Worm (Caenorhabditis elegans) whole organism, early embryonic: ENCODE results near the gene clec-215.

Experiments
- B0310.2 ChIP-seq: sonication (generic microtip); optimal IDR thresholded peaks from 2 replicates; lab custom pipeline; 2016; ENCODE audit warnings: mild to moderate bottlenecking, missing genetic modification characterization, missing compliant biosample characterization
- F13C5.2 ChIP-seq: sonication (generic microtip); optimal IDR thresholded peaks from 2 replicates; lab custom pipeline; 2017; ENCODE audit warnings: mild to moderate bottlenecking, missing genetic modification characterization, inconsistent platforms, missing compliant biosample characterization
- aly-1 ChIP-seq: sonication (generic microtip); optimal IDR thresholded peaks from 2 replicates; lab custom pipeline; 2016; ENCODE audit warnings: missing genetic modification characterization, missing compliant biosample characterization
- ama-1 ChIP-seq: fragments of 150-350 bp; optimal IDR thresholded peaks from 2 replicates; lab custom pipeline; 2014
- ceh-13 ChIP-seq: fragments of 200-800 bp; sonication (Bioruptor generic); optimal IDR thresholded peaks from 2 replicates; lab custom pipeline; 2018; ENCODE audit warnings: mild to moderate bottlenecking, missing genetic modification characterization, missing compliant biosample characterization
- ceh-36 ChIP-seq: sonication (generic microtip); optimal IDR thresholded peaks from 2 replicates; lab custom pipeline; 2016; ENCODE audit warnings: missing genetic modification characterization, inconsistent platforms, missing compliant biosample characterization
- ets-7 ChIP-seq: sonication (generic microtip); optimal IDR thresholded peaks from 2 replicates; lab custom pipeline; 2016; ENCODE audit warnings: missing genotype, missing genetic modification characterization, missing compliant biosample characterization
- flt-1 ChIP-seq: fragments of 200-800 bp; sonication (Bioruptor generic); IDR thresholded peaks from 2 replicates; pipeline ENCODE4 v1.3.6; 2022; ENCODE audit warnings: missing genetic modification characterization, missing compliant biosample characterization
- hmbx-1 ChIP-seq: sonication (generic microtip); optimal IDR thresholded peaks from 2 replicates; lab custom pipeline; 2016; ENCODE audit warnings: mild to moderate bottlenecking, missing genetic modification characterization, missing compliant biosample characterization
- hmg-4 ChIP-seq: fragments of 200-800 bp; sonication (Bioruptor generic); optimal IDR thresholded peaks from 2 replicates; lab custom pipeline; 2018; ENCODE audit warnings: mild to moderate bottlenecking, missing genetic modification characterization, missing compliant biosample characterization
- hnd-1 ChIP-seq: sonication (generic microtip); optimal IDR thresholded peaks from 2 replicates; lab custom pipeline; 2016; ENCODE audit warnings: missing genetic modification characterization, missing compliant biosample characterization
- pes-1 ChIP-seq: fragments of 200-800 bp; sonication (Bioruptor generic); IDR thresholded peaks from 2 replicates; pipeline ENCODE4 v1.3.6; 2022; ENCODE audit warnings: missing genetic modification reagents, missing genetic modification characterization, missing compliant biosample characterization
- scrt-1 ChIP-seq: fragments of 200-800 bp; sonication (Bioruptor generic); IDR thresholded peaks from 2 replicates; pipeline ENCODE4 v1.3.6; 2022; ENCODE audit warnings: missing genetic modification characterization, missing compliant biosample characterization
- sea-1 ChIP-seq: fragments of 200-800 bp; sonication (Bioruptor generic); conservative IDR thresholded peaks from 2 replicates; pipeline ENCODE4 v1.3.6; 2022; ENCODE audit warnings: missing genetic modification characterization, missing compliant biosample characterization
- tbx-11 ChIP-seq: fragments of 200-800 bp; sonication (Bioruptor generic); IDR thresholded peaks from 2 replicates; pipeline ENCODE4 v1.3.6; 2022; ENCODE audit warnings: missing genetic modification characterization, missing compliant biosample characterization
- tbx-37 ChIP-seq: fragments of 200-800 bp; sonication (Bioruptor generic); conservative IDR thresholded peaks from 2 replicates; pipeline ENCODE4 v1.3.6; 2022; ENCODE audit warnings: missing genetic modification reagents, missing genetic modification characterization, missing compliant biosample characterization
- tra-4 ChIP-seq: sonication (generic microtip); optimal IDR thresholded peaks from 2 replicates; lab custom pipeline; 2017; ENCODE audit warnings: missing genetic modification characterization, missing compliant biosample characterization

The clec-215 gene

DNA sequence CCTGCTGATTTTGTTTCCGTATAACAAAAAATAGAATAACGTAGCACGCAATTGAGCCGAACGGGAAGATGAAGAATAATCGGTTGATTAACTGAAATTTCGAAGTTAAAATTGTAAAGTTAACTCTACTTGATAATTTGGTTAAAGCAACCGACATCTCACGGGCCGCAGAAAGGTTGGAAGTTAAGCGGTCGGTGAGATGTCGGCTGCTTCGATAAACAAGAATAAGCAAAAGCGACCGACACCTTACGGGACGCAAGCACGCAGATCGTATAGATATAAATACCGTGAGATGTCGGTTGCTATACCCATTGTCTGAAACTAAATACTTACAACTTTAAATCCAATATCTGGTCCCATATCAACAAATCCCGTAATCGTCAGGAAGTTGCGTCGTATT is 17.0 kb upstream of the clec-215 start:
- TF ChIP-seq hnd-1 (tag; lab: Kevin White, UChicago) (no peak), scrt-1 (GFP tag; lab: Robert Waterston, UW) (no peak), B0310.2 (no peak), ceh-36 (no peak), aly-1 (tag; lab: Kevin White, UChicago) (no peak), flt-1 (GFP tag; lab: Robert Waterston, UW) (no peak), ets-7 (tag; lab: Kevin White, UChicago) (no peak), ceh-13 (GFP tag; lab: Kevin White, UChicago) (no peak), hmg-4 (GFP tag; lab: Kevin White, UChicago) (no peak), sea-1 (GFP tag; lab: Robert Waterston, UW) (no peak), ama-1 (lab: Kevin White, UChicago) (no peak), tbx-11 (no peak), tra-4 (tag; lab: Kevin White, UChicago) (no peak), F13C5.2 (tag; lab: Kevin White, UChicago) (no peak), tbx-37 (GFP tag; lab: Robert Waterston, UW) (no peak), pes-1 (GFP tag; lab: Robert Waterston, UW) (no peak), hmbx-1 (no peak)

DNA sequence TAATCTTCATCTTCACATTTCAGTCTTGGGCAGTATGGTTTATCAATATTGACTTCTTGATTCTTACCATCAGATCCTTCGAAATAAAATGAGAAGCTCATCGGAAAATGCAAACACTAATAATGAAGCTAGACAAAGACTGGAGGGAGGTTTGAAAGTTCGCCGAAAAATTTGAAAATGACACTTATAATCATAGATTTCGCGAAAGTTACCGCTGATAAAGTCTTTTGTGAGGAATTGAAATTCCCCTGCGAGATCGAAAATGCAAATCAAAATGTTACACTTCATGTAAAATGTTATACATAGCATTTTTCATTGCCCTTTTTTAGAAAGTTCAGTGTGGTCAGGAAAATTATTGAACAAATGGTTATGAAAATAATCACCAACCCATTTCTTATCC is 13.9 kb upstream of the clec-215 start, which contains the start of gene C50E3.7:
C50E3.7 (minus strand) TSS at position 101 of the 400 bp plus-strand sequence.
- no peak for TF ChIP-seq scrt-1 (GFP tag; lab: Robert Waterston, UW)
- no peak for TF ChIP-seq tbx-11
- TF ChIP-seq pes-1 (GFP tag; lab: Robert Waterston, UW) = no peak
- TF ChIP-seq tbx-37 (GFP tag; lab: Robert Waterston, UW) = no peak
- TF ChIP-seq sea-1 (GFP tag; lab: Robert Waterston, UW) = no peak
- no peak for TF ChIP-seq flt-1 (GFP tag; lab: Robert Waterston, UW)

ce11 chrV:7600149-7600548 is 12.0 kb upstream of the clec-215 start, which contains the start of gene C50E3.9:
C50E3.9 (minus strand) TSS chrV:7600249.
- no peak for TF ChIP-seq tra-4 (tag; lab: Kevin White, UChicago)
- TF ChIP-seq B0310.2 = no peak
- no peak for TF ChIP-seq ets-7 (tag; lab: Kevin White, UChicago)
- no peak for TF ChIP-seq ceh-13 (GFP tag; lab: Kevin White, UChicago)
- no peak for TF ChIP-seq flt-1 (GFP tag; lab: Robert Waterston, UW)
- no peak for TF ChIP-seq sea-1 (GFP tag; lab: Robert Waterston, UW)
- no peak for TF ChIP-seq scrt-1 (GFP tag; lab: Robert Waterston, UW)
- TF ChIP-seq ceh-36 = no peak
- TF ChIP-seq aly-1 (tag; lab: Kevin White, UChicago) = no peak
- TF ChIP-seq ama-1 (lab: Kevin White, UChicago) = no peak
- no peak for TF ChIP-seq F13C5.2 (tag; lab: Kevin White, UChicago)
- TF ChIP-seq tbx-11 = no peak
- no peak for TF ChIP-seq tbx-37 (GFP tag; lab: Robert Waterston, UW)
- TF ChIP-seq hnd-1 (tag; lab: Kevin White, UChicago) = no peak
- no peak for TF ChIP-seq hmbx-1
- no peak for TF ChIP-seq pes-1 (GFP tag; lab: Robert Waterston, UW)
- TF ChIP-seq hmg-4 (GFP tag; lab: Kevin White, UChicago) = no peak

ce11 chrV:7601443-7601842 is 10.7 kb upstream of the clec-215 start, which contains the start of gene scl-26:
scl-26 (minus strand) TSS chrV:7601543.
- TF ChIP-seq F13C5.2 (tag; lab: Kevin White, UChicago) = no peak

DNA sequence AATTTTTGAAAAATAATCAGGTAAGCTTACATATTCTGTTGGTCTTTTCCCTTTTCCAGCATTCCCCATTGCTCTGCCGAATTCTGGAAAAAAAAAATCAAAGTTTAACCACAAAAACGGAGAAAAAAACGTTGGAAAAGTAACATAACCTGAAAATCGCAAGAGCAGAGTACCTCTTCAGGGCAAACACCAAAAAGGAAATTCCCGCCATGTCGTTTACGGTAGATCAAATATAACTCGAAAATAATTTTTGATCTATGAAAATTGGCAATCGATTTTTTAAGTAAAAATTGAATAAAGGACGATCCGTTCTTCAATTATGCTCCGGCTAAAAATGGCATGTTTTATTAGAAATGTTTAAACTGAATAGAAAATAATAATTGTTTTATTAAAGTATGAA is 8.7 kb upstream of the clec-215 start, which contains the start of gene C50E3.11:
C50E3.11 (minus strand) TSS at position 83 of the 400 bp plus-strand sequence.
- TF ChIP-seq pes-1 (GFP tag; lab: Robert Waterston, UW) = no peak
- TF ChIP-seq ceh-36 = no peak
- no peak for TF ChIP-seq hmbx-1

DNA sequence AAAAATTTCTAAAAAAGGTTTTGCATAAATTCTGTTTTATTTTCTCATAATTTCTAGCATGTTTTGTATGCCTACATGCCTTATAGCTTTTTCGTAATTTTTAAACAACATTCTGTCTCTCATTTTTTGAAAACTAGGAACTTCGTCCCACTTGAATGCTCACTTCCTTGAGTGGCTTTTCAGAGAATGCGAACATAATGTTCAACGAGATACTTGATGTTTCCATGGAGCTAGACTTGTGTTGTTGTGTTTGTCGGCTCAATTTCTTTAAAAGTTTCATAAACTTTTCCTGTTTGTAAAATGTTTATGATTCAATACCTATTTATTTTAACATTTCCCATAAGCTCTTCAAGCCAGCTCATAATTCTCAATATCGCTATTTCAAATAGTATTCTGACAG is 7.3 kb upstream of the clec-215 start, which contains the start of gene clec-213:
clec-213 (plus strand) TSS at position 301 of the 400 bp plus-strand sequence.
- TF ChIP-seq tbx-37 (GFP tag; lab: Robert Waterston, UW) (no peak), tra-4 (tag; lab: Kevin White, UChicago) (no peak)

- TF ChIP-seq sea-1 (GFP tag; lab: Robert Waterston, UW) (no peak), scrt-1 (GFP tag; lab: Robert Waterston, UW) (no peak), pes-1 (GFP tag; lab: Robert Waterston, UW) (no peak), tbx-37 (GFP tag; lab: Robert Waterston, UW) (no peak), aly-1 (tag; lab: Kevin White, UChicago) (no peak), hmbx-1 (no peak), tbx-11 (no peak), tra-4 (tag; lab: Kevin White, UChicago) (no peak)
These were observed 2.3 kb upstream of the clec-215 start, which contains the start of the genes folt-3 and clec-214 for ce11 chrV:7609698-7610420. folt-3 (minus strand) TSS chrV:7609748. clec-214 (plus strand) TSS chrV:7610370.

ce11 chrV:7618114-7618513 is 6.0 kb downstream of the clec-215 start, which contains the start of gene C50E3.15:
C50E3.15 (plus strand) TSS chrV:7618414.
- TF ChIP-seq pes-1 (GFP tag; lab: Robert Waterston, UW) = no peak
- no peak for TF ChIP-seq flt-1 (GFP tag; lab: Robert Waterston, UW)
- no peak for TF ChIP-seq aly-1 (tag; lab: Kevin White, UChicago)
- no peak for TF ChIP-seq tbx-37 (GFP tag; lab: Robert Waterston, UW)
- no peak for TF ChIP-seq tra-4 (tag; lab: Kevin White, UChicago)
